Fruit fly (Drosophila melanogaster) whole organism, embryonic: ENCODE measurements around the gene Jhbp12.

Source experiments
- Antp ChIP-seq: fragments of 200-800 bp; sonication (Bioruptor generic); optimal IDR thresholded peaks from 3 replicates; lab custom pipeline; 2016; ENCODE audit warnings: missing biosample characterization, missing genetic modification characterization
- B-H2 ChIP-seq: fragments of 200-800 bp; sonication (Bioruptor generic); optimal IDR thresholded peaks from 2 replicates; lab custom pipeline; 2018; ENCODE audit warnings: missing biosample characterization, mild to moderate bottlenecking, missing genetic modification characterization
- Bgb ChIP-seq: fragments of 200-800 bp; sonication (Bioruptor generic); IDR thresholded peaks from 2 replicates; pipeline ENCODE4 v1.3.6; 2022; ENCODE audit warnings: missing biosample characterization, missing genetic modification characterization; ENCODE audit not compliant: partially characterized antibody
- CG10431 ChIP-seq: fragments of 200-800 bp; sonication (Bioruptor generic); optimal IDR thresholded peaks from 3 replicates; lab custom pipeline; 2018; ENCODE audit warnings: missing biosample characterization, mild to moderate bottlenecking, missing genetic modification characterization
- CG10959 ChIP-seq: fragments of 200-800 bp; sonication (Bioruptor generic); IDR thresholded peaks from 2 replicates; pipeline ENCODE4 v1.3.6; 2022; ENCODE audit warnings: missing biosample characterization, missing genetic modification characterization
- CG12659 ChIP-seq: fragments of 200-800 bp; sonication (Bioruptor generic); optimal IDR thresholded peaks from 3 replicates; lab custom pipeline; 2017; ENCODE audit warnings: mild to moderate bottlenecking, missing biosample characterization, missing genetic modification reagents, missing genetic modification characterization
- CG14050 ChIP-seq: fragments of 200-800 bp; sonication (Bioruptor generic); IDR thresholded peaks from 3 replicates; pipeline ENCODE4 v1.3.6; 2022; ENCODE audit warnings: missing biosample characterization, missing genetic modification characterization
- CG16815 ChIP-seq: fragments of 200-800 bp; sonication (Bioruptor generic); optimal IDR thresholded peaks from 3 replicates; lab custom pipeline; 2017; ENCODE audit warnings: missing biosample characterization, mild to moderate bottlenecking, missing genetic modification characterization
- CG17912 ChIP-seq: fragments of 200-800 bp; sonication (Bioruptor generic); optimal IDR thresholded peaks from 2 replicates; lab custom pipeline; 2018; ENCODE audit warnings: missing biosample characterization, mild to moderate bottlenecking, missing genetic modification characterization
- CG2129 ChIP-seq: fragments of 200-800 bp; sonication (Bioruptor generic); IDR thresholded peaks from 2 replicates; pipeline ENCODE4 v1.3.6; 2022; ENCODE audit warnings: missing biosample characterization, missing genetic modification characterization; ENCODE audit not compliant: partially characterized antibody
- CG30431 ChIP-seq: fragments of 200-800 bp; sonication (Bioruptor generic); optimal IDR thresholded peaks from 2 replicates; lab custom pipeline; 2017; ENCODE audit warnings: missing biosample characterization, missing genetic modification characterization
- CG31224 ChIP-seq: fragments of 200-800 bp; sonication (Bioruptor generic); IDR thresholded peaks from 2 replicates; pipeline ENCODE4 v1.3.6; 2022; ENCODE audit warnings: missing biosample characterization, missing genetic modification characterization
- CG33213 ChIP-seq: fragments of 200-800 bp; sonication (Bioruptor generic); optimal IDR thresholded peaks from 3 replicates; lab custom pipeline; 2016; ENCODE audit warnings: missing biosample characterization, missing genetic modification characterization
- CG34376 ChIP-seq: fragments of 200-800 bp; sonication (Bioruptor generic); optimal IDR thresholded peaks from 2 replicates; lab custom pipeline; 2018; ENCODE audit warnings: missing biosample characterization, mild to moderate bottlenecking, missing genetic modification characterization
- Dbx ChIP-seq: fragments of 200-800 bp; sonication (Bioruptor generic); IDR thresholded peaks from 3 replicates; pipeline ENCODE4 v1.3.6; 2022; ENCODE audit warnings: missing biosample characterization, missing genetic modification characterization
- Deaf1 ChIP-seq: fragments of 200-800 bp; optimal IDR thresholded peaks from 3 replicates; lab custom pipeline; 2019; ENCODE audit warnings: missing biosample characterization, mild to moderate bottlenecking, missing genetic modification characterization, moderate library complexity
- Dip3 ChIP-seq: fragments of 200-800 bp; sonication (Bioruptor generic); optimal IDR thresholded peaks from 3 replicates; lab custom pipeline; 2016; ENCODE audit warnings: missing biosample characterization, missing genetic modification characterization
- Fer2 ChIP-seq: fragments of 200-800 bp; sonication (Bioruptor generic); optimal IDR thresholded peaks from 2 replicates; lab custom pipeline; 2018; ENCODE audit warnings: missing biosample characterization, mild to moderate bottlenecking, missing genetic modification characterization, moderate library complexity
- Gsc ChIP-seq: fragments of 200-800 bp; sonication (Bioruptor generic); IDR thresholded peaks from 2 replicates; pipeline ENCODE4 v1.3.6; 2022; ENCODE audit warnings: missing biosample characterization, missing genetic modification characterization
- Hand ChIP-seq: fragments of 200-800 bp; sonication (Bioruptor generic); optimal IDR thresholded peaks from 2 replicates; lab custom pipeline; 2017; ENCODE audit warnings: mild to moderate bottlenecking, missing biosample characterization, missing genetic modification reagents, missing genetic modification characterization
- Hmx ChIP-seq: fragments of 200-800 bp; sonication (Bioruptor generic); optimal IDR thresholded peaks from 2 replicates; lab custom pipeline; 2016; ENCODE audit warnings: missing biosample characterization, missing genetic modification characterization
- Lhr ChIP-seq: fragments of 200-800 bp; sonication (Bioruptor generic); optimal IDR thresholded peaks from 3 replicates; lab custom pipeline; 2017; ENCODE audit warnings: mild to moderate bottlenecking, missing biosample characterization, missing genetic modification reagents, missing genetic modification characterization
- NC2α ChIP-seq: fragments of 200-800 bp; sonication (Bioruptor generic); optimal IDR thresholded peaks from 2 replicates; lab custom pipeline; 2016; ENCODE audit warnings: missing biosample characterization, missing genetic modification characterization
- NC2β ChIP-seq: fragments of 200-800 bp; sonication (Bioruptor generic); optimal IDR thresholded peaks from 2 replicates; lab custom pipeline; 2016; ENCODE audit warnings: missing biosample characterization, missing genetic modification characterization
- Side ChIP-seq: fragments of 200-800 bp; sonication (Bioruptor generic); optimal IDR thresholded peaks from 2 replicates; lab custom pipeline; 2016; ENCODE audit warnings: missing biosample characterization, missing genetic modification characterization
- Spps ChIP-seq: fragments of 200-800 bp; sonication (Bioruptor generic); optimal IDR thresholded peaks from 2 replicates; lab custom pipeline; 2018; ENCODE audit warnings: missing biosample characterization, mild to moderate bottlenecking, missing genetic modification characterization
- Usf ChIP-seq: fragments of 200-800 bp; sonication (Bioruptor generic); optimal IDR thresholded peaks from 2 replicates; lab custom pipeline; 2017; ENCODE audit warnings: missing genotype, missing biosample characterization, missing genetic modification characterization
- Vsx1 ChIP-seq: fragments of 200-800 bp; sonication (Bioruptor generic); optimal IDR thresholded peaks from 2 replicates; lab custom pipeline; 2017; ENCODE audit warnings: missing biosample characterization, mild to moderate bottlenecking, missing genetic modification characterization, missing genetic modification reagents
- ab ChIP-seq: fragments of 200-800 bp; sonication (Bioruptor generic); optimal IDR thresholded peaks from 2 replicates; lab custom pipeline; 2016; ENCODE audit warnings: missing biosample characterization, missing genetic modification characterization
- abd-A ChIP-seq: fragments of 200-800 bp; sonication (Bioruptor generic); optimal IDR thresholded peaks from 3 replicates; lab custom pipeline; 2019; ENCODE audit warnings: missing biosample characterization, mild to moderate bottlenecking, missing genetic modification characterization, moderate library complexity
- bcd ChIP-seq: fragments of 200-800 bp; sonication (Bioruptor generic); optimal IDR thresholded peaks from 2 replicates; lab custom pipeline; 2017; ENCODE audit warnings: missing biosample characterization, mild to moderate bottlenecking, missing genetic modification characterization
- bowl ChIP-seq: fragments of 200-800 bp; sonication (Bioruptor generic); IDR thresholded peaks from 2 replicates; pipeline ENCODE4 v1.3.6; 2022; ENCODE audit warnings: missing biosample characterization, missing genetic modification characterization
- cad ChIP-seq: fragments of >200 bp; optimal IDR thresholded peaks from 2 replicates; lab custom pipeline; 2017; ENCODE audit warnings: missing biosample characterization, missing genetic modification characterization
- caup ChIP-seq: fragments of 200-800 bp; sonication (Bioruptor generic); optimal IDR thresholded peaks from 3 replicates; lab custom pipeline; 2017; ENCODE audit warnings: missing biosample characterization, mild to moderate bottlenecking, missing genetic modification characterization, moderate library complexity; ENCODE audit not compliant: severe bottlenecking
- ewg ChIP-seq: fragments of 200-800 bp; sonication (Bioruptor generic); optimal IDR thresholded peaks from 3 replicates; lab custom pipeline; 2017; ENCODE audit warnings: mild to moderate bottlenecking, missing biosample characterization, missing genetic modification reagents, missing genetic modification characterization
- gem ChIP-seq: fragments of 200-800 bp; sonication (Bioruptor generic); optimal IDR thresholded peaks from 2 replicates; lab custom pipeline; 2019; ENCODE audit warnings: missing biosample characterization, mild to moderate bottlenecking, missing genetic modification characterization, moderate library complexity
- her ChIP-seq: fragments of 200-800 bp; sonication (Bioruptor generic); optimal IDR thresholded peaks from 2 replicates; lab custom pipeline; 2016; ENCODE audit warnings: missing biosample characterization, missing genetic modification characterization
- nerfin-2 ChIP-seq: fragments of 200-800 bp; sonication (Bioruptor generic); IDR thresholded peaks from 2 replicates; pipeline ENCODE4 v1.3.6; 2022; ENCODE audit warnings: missing biosample characterization, missing genetic modification characterization; ENCODE audit not compliant: partially characterized antibody
- pan ChIP-seq, 4 experiments: fragments of >200 bp in 3 of 4; fragments of 200-800 bp in 1 of 4; sonication (Bioruptor generic) in 1 of 4; optimal IDR thresholded peaks in 3 of 4; IDR thresholded peaks in 1 of 4; 2 replicates each; pipeline versions ENCODE4 v1.3.6 to Lab custom; 2017 to 2022; ENCODE audit warnings: missing biosample characterization in 2 of 4, missing genetic modification characterization in 2 of 4, mixed read lengths in 1 of 4
- pho ChIP-seq: fragments of 200-800 bp; sonication (Bioruptor generic); optimal IDR thresholded peaks from 2 replicates; lab custom pipeline; 2016; ENCODE audit warnings: missing biosample characterization, missing genetic modification characterization
- prd ChIP-seq, 3 experiments: fragments of >200 bp in 2 of 3; fragments of 200-800 bp in 1 of 3; sonication (Bioruptor generic) in 1 of 3; optimal IDR thresholded peaks in 2 of 3; IDR thresholded peaks in 1 of 3; 2 replicates in 2 of 3; 3 replicates in 1 of 3; pipeline versions ENCODE4 v1.3.6 to Lab custom; 2017 to 2022; ENCODE audit warnings: missing biosample characterization in 1 of 3, missing genetic modification characterization in 1 of 3
- psq ChIP-seq: fragments of 200-800 bp; sonication (Bioruptor generic); optimal IDR thresholded peaks from 2 replicates; lab custom pipeline; 2017; ENCODE audit warnings: missing biosample characterization, missing genetic modification characterization
- seq ChIP-seq: fragments of 200-800 bp; sonication (Bioruptor generic); IDR thresholded peaks from 2 replicates; pipeline ENCODE4 v1.3.6; 2022; ENCODE audit warnings: missing biosample characterization, missing genetic modification characterization
- shn ChIP-seq: fragments of 200-800 bp; sonication (Bioruptor generic); optimal IDR thresholded peaks from 3 replicates; lab custom pipeline; 2016; ENCODE audit warnings: missing biosample characterization, missing genetic modification characterization
- tap ChIP-seq: fragments of 200-800 bp; optimal IDR thresholded peaks from 3 replicates; lab custom pipeline; 2019; ENCODE audit warnings: missing biosample characterization, mild to moderate bottlenecking, missing genetic modification characterization, moderate library complexity
- toy ChIP-seq: fragments of 200-800 bp; sonication (Bioruptor generic); IDR thresholded peaks from 2 replicates; pipeline ENCODE4 v1.3.6; 2022; ENCODE audit warnings: missing biosample characterization, missing genetic modification characterization
- ttk ChIP-seq: fragments of 200-800 bp; sonication (Bioruptor generic); IDR thresholded peaks from 2 replicates; pipeline ENCODE4 v2.1.2; 2022; ENCODE audit warnings: missing biosample characterization, missing genetic modification characterization
- tx ChIP-seq: fragments of 200-800 bp; sonication (Bioruptor generic); optimal IDR thresholded peaks from 2 replicates; lab custom pipeline; 2016; ENCODE audit warnings: missing biosample characterization, missing genetic modification characterization
- vnd ChIP-seq: fragments of 200-800 bp; sonication (Bioruptor generic); IDR thresholded peaks from 3 replicates; pipeline ENCODE4 v1.3.6; 2022; ENCODE audit warnings: missing biosample characterization, missing genetic modification characterization; ENCODE audit not compliant: partially characterized antibody
- zfh2 ChIP-seq: fragments of 200-800 bp; sonication (Bioruptor generic); optimal IDR thresholded peaks from 2 replicates; lab custom pipeline; 2016; ENCODE audit warnings: missing biosample characterization, missing genetic modification characterization

Gene Jhbp12

dm6 chr3R:24518150-24518580, 6.4 kb upstream of the Jhbp12 start, which contains the start of gene Pp1alpha-96A (continued):
- TF ChIP-seq vnd (GFP tag; lab: Robert Waterston, UW) (peak; percentile 85), ab (no peak), Bgb (GFP tag; lab: Robert Waterston, UW) (peak; percentile 92), abd-A (tag; lab: Kevin White, UChicago) (no peak), CG33213 (GFP tag; lab: Kevin White, UChicago) (peak; percentile 16), tap (tag; lab: Kevin White, UChicago) (no peak), Hmx (no peak), Deaf1 (tag; lab: Kevin White, UChicago) (no peak), caup (no peak), psq (GFP tag; lab: Kevin White, UChicago) (no peak), ewg (GFP tag; lab: Kevin White, UChicago) (peak; percentile 83), Hand (GFP tag; lab: Kevin White, UChicago) (peak; percentile 16), CG30431 (GFP tag; lab: Kevin White, UChicago) (no peak), Lhr (GFP tag; lab: Kevin White, UChicago) (no peak), Spps (tag; lab: Kevin White, UChicago) (no peak), Antp (GFP tag; lab: Kevin White, UChicago) (no peak), Usf (GFP tag; lab: Kevin White, UChicago) (no peak), bowl (GFP tag; lab: Robert Waterston, UW) (no peak), Side (GFP tag; lab: Kevin White, UChicago) (no peak), CG34376 (GFP tag; lab: Kevin White, UChicago) (peak; percentile 5), Dip3 (no peak), bcd (GFP tag; lab: Kevin White, UChicago) (no peak), CG16815 (no peak), ttk (no peak), CG2129 (peak; percentile 70), nerfin-2 (GFP tag; lab: Robert Waterston, UW) (peak; percentile 62; the same call in 1 of the 2 replicates), Dbx (GFP tag; lab: Robert Waterston, UW) (no peak), CG10959 (GFP tag; lab: Robert Waterston, UW) (no peak), cad (GFP tag; lab: Kevin White, UChicago) (no peak), NC2α (GFP tag; lab: Kevin White, UChicago) (no peak), toy (no peak), gem (tag; lab: Kevin White, UChicago) (no peak), tx (GFP tag; lab: Kevin White, UChicago) (no peak), pho (GFP tag; lab: Kevin White, UChicago) (peak; percentile 26), Gsc (GFP tag; lab: Robert Waterston, UW) (no peak), B-H2 (GFP tag; lab: Kevin White, UChicago) (no peak), shn (GFP tag; lab: Kevin White, UChicago) (no peak), prd (optimal IDR thresholded peaks at IDR 0.05; lab: Kevin White, UChicago) (no peak), prd (GFP tag; IDR thresholded peaks at IDR 0.05; lab: Robert Waterston, UW) (no peak), Vsx1 (no peak), zfh2 (GFP tag; lab: Kevin White, UChicago) (no peak), her (GFP tag; lab: Kevin White, UChicago) (no peak), CG12659 (GFP tag; lab: Kevin White, UChicago) (peak; percentile 52), NC2β (GFP tag; lab: Kevin White, UChicago) (no peak), pan (optimal IDR thresholded peaks at IDR 0.05; lab: Kevin White, UChicago) (no peak), pan (GFP tag; optimal IDR thresholded peaks at IDR 0.05 in 1 of 2, IDR thresholded peaks at IDR 0.05 in 1 of 2) (no peak), CG14050 (no peak), CG17912 (no peak), Fer2 (no peak), seq (GFP tag; lab: Robert Waterston, UW) (no peak), CG31224 (no peak), CG10431 (GFP tag; lab: Kevin White, UChicago) (no peak)
